Worm (Caenorhabditis elegans) whole organism, mixed stage, embryonic: Measurements from ENCODE around the gene T10D4.11.
"Not testable (repeated sequence)": the region's sequence is repeated elsewhere in the genome, so short reads cannot be mapped to it uniquely, and the experiment has no call there.

ENCODE experiments used
- sptf-1 ChIP-seq: sonication (generic microtip); optimal IDR thresholded peaks from 2 replicates; lab custom pipeline; 2017; ENCODE audit warnings: mild to moderate bottlenecking, missing genetic modification characterization, moderate library complexity, missing compliant biosample characterization
- tbx-8 ChIP-seq: fragments of 200-800 bp; sonication (Bioruptor generic); optimal IDR thresholded peaks from 2 replicates; lab custom pipeline; 2018; ENCODE audit warnings: mild to moderate bottlenecking, missing genetic modification characterization, moderate library complexity, missing compliant biosample characterization
- unc-62 ChIP-seq: fragments of 150-350 bp; optimal IDR thresholded peaks from 2 replicates; lab custom pipeline; 2014; ENCODE audit warnings: missing biosample characterization, missing genetic modification reagents, missing genetic modification characterization

DNA sequence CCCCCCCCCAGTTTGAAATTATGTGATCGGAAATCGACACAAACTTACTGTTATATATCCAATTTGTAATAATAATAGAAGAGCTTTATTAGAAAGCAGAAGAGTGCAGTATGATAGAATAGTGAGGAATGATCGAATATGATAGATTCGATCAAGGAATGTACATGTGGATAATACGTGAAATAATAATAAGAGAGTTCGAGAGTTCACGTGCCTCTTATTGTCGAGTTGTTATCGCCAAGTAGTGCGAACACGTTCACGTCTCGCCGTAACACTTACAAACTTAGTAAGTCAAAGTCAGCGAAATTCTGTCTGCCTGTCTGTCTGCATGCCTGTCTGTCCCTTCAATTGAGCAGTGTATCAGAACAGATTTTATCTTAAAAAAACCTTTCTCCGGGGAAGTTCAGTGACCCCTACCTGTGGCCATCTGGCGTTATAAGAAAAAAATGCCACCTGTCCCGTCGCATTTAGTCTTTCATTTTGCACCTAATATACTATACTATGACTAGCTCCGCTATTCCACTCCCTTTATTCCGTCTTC, 33.9 kb upstream of the T10D4.11 start, which contains the start of the genes Y27F2A.6 and Y27F2A.8:
- TF ChIP-seq unc-62; sptf-1; tbx-8 (GFP tag; lab: Kevin White, UChicago): not testable (repeated sequence)
